Fruit fly (Drosophila melanogaster) whole organism, embryonic: ENCODE measurements around the gene CG18765.

ENCODE experiments used
- Abd-B ChIP-seq: fragments of 200-800 bp; sonication (Bioruptor generic); optimal IDR thresholded peaks from 2 replicates; lab custom pipeline; 2018; ENCODE audit warnings: missing biosample characterization, mild to moderate bottlenecking, missing genetic modification characterization, moderate library complexity
- Aef1 ChIP-seq: fragments of 200-800 bp; sonication (Bioruptor generic); IDR thresholded peaks from 3 replicates; pipeline ENCODE4 v1.3.6; 2022; ENCODE audit warnings: missing biosample characterization, missing genetic modification characterization
- Antp ChIP-seq: fragments of 200-800 bp; sonication (Bioruptor generic); optimal IDR thresholded peaks from 3 replicates; lab custom pipeline; 2016; ENCODE audit warnings: missing biosample characterization, missing genetic modification characterization
- CG10366 ChIP-seq: fragments of 200-800 bp; sonication (Bioruptor generic); IDR thresholded peaks from 2 replicates; pipeline ENCODE4 v1.3.6; 2022; ENCODE audit warnings: missing biosample characterization, missing genetic modification characterization
- CG12769 ChIP-seq: fragments of 200-800 bp; sonication (Bioruptor generic); optimal IDR thresholded peaks from 2 replicates; lab custom pipeline; 2019; ENCODE audit warnings: missing biosample characterization, mild to moderate bottlenecking, missing genetic modification characterization, moderate library complexity
- CG13287 ChIP-seq: fragments of 200-800 bp; sonication (Bioruptor generic); IDR thresholded peaks from 2 replicates; pipeline ENCODE4 v1.3.6; 2022; ENCODE audit warnings: missing biosample characterization, missing genetic modification characterization; ENCODE audit not compliant: partially characterized antibody
- CG15696 ChIP-seq: fragments of 200-800 bp; sonication (Bioruptor generic); optimal IDR thresholded peaks from 2 replicates; lab custom pipeline; 2019; ENCODE audit warnings: missing biosample characterization, mild to moderate bottlenecking, missing genetic modification characterization, moderate library complexity
- CG17186 ChIP-seq: fragments of 200-800 bp; sonication (Bioruptor generic); optimal IDR thresholded peaks from 3 replicates; lab custom pipeline; 2017; ENCODE audit warnings: missing biosample characterization, missing genetic modification reagents, missing genetic modification characterization
- CG17385 ChIP-seq: fragments of 200-800 bp; sonication (Bioruptor generic); optimal IDR thresholded peaks from 3 replicates; lab custom pipeline; 2018; ENCODE audit warnings: missing biosample characterization, mild to moderate bottlenecking, missing genetic modification characterization
- CG18011 ChIP-seq: fragments of 200-800 bp; sonication (Bioruptor generic); optimal IDR thresholded peaks from 2 replicates; lab custom pipeline; 2017; ENCODE audit warnings: missing biosample characterization, missing genetic modification characterization, mild to moderate bottlenecking, moderate library complexity, missing genotype
- CG18599 ChIP-seq: fragments of 200-800 bp; sonication (Bioruptor generic); optimal IDR thresholded peaks from 3 replicates; lab custom pipeline; 2017; ENCODE audit warnings: missing biosample characterization, missing genetic modification characterization, mild to moderate bottlenecking, moderate library complexity, missing genetic modification reagents
- CG2116 ChIP-seq: fragments of 200-800 bp; sonication (Bioruptor generic); optimal IDR thresholded peaks from 3 replicates; lab custom pipeline; 2018; ENCODE audit warnings: missing biosample characterization, mild to moderate bottlenecking, missing genetic modification characterization
- CG34376 ChIP-seq: fragments of 200-800 bp; sonication (Bioruptor generic); optimal IDR thresholded peaks from 2 replicates; lab custom pipeline; 2018; ENCODE audit warnings: missing biosample characterization, mild to moderate bottlenecking, missing genetic modification characterization
- CG42726 ChIP-seq: fragments of 200-800 bp; sonication (Bioruptor generic); IDR thresholded peaks from 2 replicates; pipeline ENCODE4 v1.3.6; 2022; ENCODE audit warnings: missing biosample characterization, missing genetic modification characterization; ENCODE audit not compliant: partially characterized antibody
- CG7963 ChIP-seq: fragments of 200-800 bp; sonication (Bioruptor generic); IDR thresholded peaks from 3 replicates; pipeline ENCODE4 v1.3.6; 2022; ENCODE audit warnings: missing biosample characterization, missing genetic modification characterization; ENCODE audit not compliant: partially characterized antibody
- CG7987 ChIP-seq: fragments of 200-800 bp; sonication (Bioruptor generic); optimal IDR thresholded peaks from 2 replicates; lab custom pipeline; 2018; ENCODE audit warnings: missing biosample characterization, mild to moderate bottlenecking, missing genetic modification characterization, moderate library complexity
- CG9609 ChIP-seq: fragments of 200-800 bp; sonication (Bioruptor generic); optimal IDR thresholded peaks from 3 replicates; lab custom pipeline; 2016; ENCODE audit warnings: missing biosample characterization, missing genetic modification characterization
- CG9932 ChIP-seq: fragments of 200-800 bp; sonication (Bioruptor generic); IDR thresholded peaks from 2 replicates; pipeline ENCODE4 v1.3.6; 2022; ENCODE audit warnings: missing biosample characterization, missing genetic modification characterization
- Drgx ChIP-seq: fragments of 200-800 bp; sonication (Bioruptor generic); IDR thresholded peaks from 2 replicates; pipeline ENCODE4 v1.3.6; 2022; ENCODE audit warnings: missing biosample characterization, missing genetic modification characterization
- HmgZ ChIP-seq: fragments of 200-800 bp; sonication (Bioruptor generic); optimal IDR thresholded peaks from 2 replicates; lab custom pipeline; 2018; ENCODE audit warnings: missing biosample characterization, mild to moderate bottlenecking, missing genetic modification characterization
- Hmr ChIP-seq: fragments of 200-800 bp; sonication (Bioruptor generic); optimal IDR thresholded peaks from 3 replicates; lab custom pipeline; 2017; ENCODE audit warnings: mild to moderate bottlenecking, missing biosample characterization, missing genetic modification reagents, missing genetic modification characterization
- Hr78 ChIP-seq, 2 experiments: fragments of 200-800 bp in 1 of 2; fragments of >200 bp in 1 of 2; sonication (Bioruptor generic) in 1 of 2; optimal IDR thresholded peaks; 2 replicates each; lab custom pipeline; 2017 to 2019; ENCODE audit warnings: missing biosample characterization in 2 of 2, missing genetic modification characterization in 2 of 2, mild to moderate bottlenecking in 1 of 2, moderate library complexity in 1 of 2
- Med ChIP-seq: fragments of 200-800 bp; sonication (Bioruptor generic); peaks from one replicate; lab custom pipeline; 2016; ENCODE audit warnings: missing biosample characterization, missing genetic modification characterization, mild to moderate bottlenecking, inconsistent platforms, moderate library complexity
- Nf-YB ChIP-seq: fragments of 200-800 bp; sonication (Bioruptor generic); optimal IDR thresholded peaks from 3 replicates; lab custom pipeline; 2019; ENCODE audit warnings: missing biosample characterization, mild to moderate bottlenecking, missing genetic modification characterization, moderate library complexity
- Opbp ChIP-seq: fragments of 200-800 bp; sonication (Bioruptor generic); IDR thresholded peaks from 3 replicates; pipeline ENCODE4 v1.3.6; 2022; ENCODE audit warnings: missing biosample characterization, missing genetic modification characterization; ENCODE audit not compliant: partially characterized antibody
- Spps ChIP-seq: fragments of 200-800 bp; sonication (Bioruptor generic); optimal IDR thresholded peaks from 2 replicates; lab custom pipeline; 2018; ENCODE audit warnings: missing biosample characterization, mild to moderate bottlenecking, missing genetic modification characterization
- YL-1 ChIP-seq: fragments of 200-800 bp; sonication (Bioruptor generic); optimal IDR thresholded peaks from 3 replicates; lab custom pipeline; 2017; ENCODE audit warnings: missing biosample characterization, mild to moderate bottlenecking, missing genetic modification characterization
- caup ChIP-seq: fragments of 200-800 bp; sonication (Bioruptor generic); optimal IDR thresholded peaks from 3 replicates; lab custom pipeline; 2017; ENCODE audit warnings: missing biosample characterization, mild to moderate bottlenecking, missing genetic modification characterization, moderate library complexity; ENCODE audit not compliant: severe bottlenecking
- da ChIP-seq: fragments of 200-800 bp; sonication (Bioruptor generic); optimal IDR thresholded peaks from 2 replicates; lab custom pipeline; 2016; ENCODE audit warnings: missing biosample characterization, missing genetic modification characterization
- her ChIP-seq: fragments of 200-800 bp; sonication (Bioruptor generic); optimal IDR thresholded peaks from 2 replicates; lab custom pipeline; 2016; ENCODE audit warnings: missing biosample characterization, missing genetic modification characterization
- hth ChIP-seq: fragments of >200 bp; optimal IDR thresholded peaks from 2 replicates; lab custom pipeline; 2017; ENCODE audit warnings: inconsistent platforms
- lola ChIP-seq, 3 experiments: fragments of >200 bp in 2 of 3; fragments of 200-800 bp in 1 of 3; sonication (Bioruptor generic) in 1 of 3; optimal IDR thresholded peaks; 2 replicates each; lab custom pipeline; 2017 to 2019; ENCODE audit warnings: missing biosample characterization in 3 of 3, missing genetic modification characterization in 3 of 3, mild to moderate bottlenecking in 1 of 3, moderate library complexity in 1 of 3
- lov ChIP-seq, 2 experiments: fragments of 200-800 bp in 1 of 2; fragments of >200 bp in 1 of 2; sonication (Bioruptor generic) in 1 of 2; IDR thresholded peaks in 1 of 2; optimal IDR thresholded peaks in 1 of 2; 2 replicates in 1 of 2; 3 replicates in 1 of 2; pipeline versions ENCODE4 v1.3.6 to Lab custom; 2017 to 2022; ENCODE audit warnings: missing biosample characterization in 1 of 2, missing genetic modification characterization in 1 of 2
- mam ChIP-seq: fragments of 200-800 bp; sonication (Bioruptor generic); optimal IDR thresholded peaks from 3 replicates; lab custom pipeline; 2016; ENCODE audit warnings: missing biosample characterization, missing genetic modification characterization
- pan ChIP-seq, 4 experiments: fragments of >200 bp in 3 of 4; fragments of 200-800 bp in 1 of 4; sonication (Bioruptor generic) in 1 of 4; optimal IDR thresholded peaks in 3 of 4; IDR thresholded peaks in 1 of 4; 2 replicates each; pipeline versions ENCODE4 v1.3.6 to Lab custom; 2017 to 2022; ENCODE audit warnings: missing biosample characterization in 2 of 4, missing genetic modification characterization in 2 of 4, mixed read lengths in 1 of 4
- phol ChIP-seq: fragments of 200-800 bp; sonication (Bioruptor generic); optimal IDR thresholded peaks from 3 replicates; lab custom pipeline; 2018; ENCODE audit warnings: missing biosample characterization, mild to moderate bottlenecking, missing genetic modification characterization, moderate library complexity
- repo ChIP-seq: fragments of 200-800 bp; sonication (Bioruptor generic); optimal IDR thresholded peaks from 2 replicates; lab custom pipeline; 2016; ENCODE audit warnings: missing biosample characterization, missing genetic modification characterization
- schlank ChIP-seq: fragments of 200-800 bp; sonication (Bioruptor generic); optimal IDR thresholded peaks from 2 replicates; lab custom pipeline; 2018; ENCODE audit warnings: missing biosample characterization, mild to moderate bottlenecking, missing genetic modification characterization
- sd ChIP-seq: fragments of 200-800 bp; sonication (Bioruptor generic); optimal IDR thresholded peaks from 3 replicates; lab custom pipeline; 2018; ENCODE audit warnings: missing biosample characterization, mild to moderate bottlenecking, missing genetic modification characterization, moderate library complexity
- shn ChIP-seq: fragments of 200-800 bp; sonication (Bioruptor generic); optimal IDR thresholded peaks from 3 replicates; lab custom pipeline; 2016; ENCODE audit warnings: missing biosample characterization, missing genetic modification characterization
- slbo ChIP-seq: fragments of 200-800 bp; sonication (Bioruptor generic); IDR thresholded peaks from 2 replicates; pipeline ENCODE4 v1.3.6; 2022; ENCODE audit warnings: missing biosample characterization, missing genetic modification characterization
- sna ChIP-seq: fragments of 200-800 bp; sonication (Bioruptor generic); IDR thresholded peaks from 2 replicates; pipeline ENCODE4 v1.3.6; 2022; ENCODE audit warnings: missing biosample characterization, missing genetic modification characterization; ENCODE audit not compliant: partially characterized antibody
- stc ChIP-seq: fragments of 200-800 bp; sonication (Bioruptor generic); IDR thresholded peaks from 2 replicates; pipeline ENCODE4 v1.3.6; 2022; ENCODE audit warnings: missing biosample characterization, missing genetic modification characterization
- sug ChIP-seq: fragments of 200-800 bp; optimal IDR thresholded peaks from 2 replicates; lab custom pipeline; 2019; ENCODE audit warnings: missing biosample characterization, mild to moderate bottlenecking, missing genetic modification characterization, moderate library complexity
- tap ChIP-seq: fragments of 200-800 bp; optimal IDR thresholded peaks from 3 replicates; lab custom pipeline; 2019; ENCODE audit warnings: missing biosample characterization, mild to moderate bottlenecking, missing genetic modification characterization, moderate library complexity
- tio ChIP-seq: fragments of 200-800 bp; sonication (Bioruptor generic); optimal IDR thresholded peaks from 2 replicates; lab custom pipeline; 2017; ENCODE audit warnings: missing biosample characterization, missing genetic modification characterization, inconsistent platforms
- yki ChIP-seq: fragments of >200 bp; optimal IDR thresholded peaks from 3 replicates; lab custom pipeline; 2018

CG18765 gene

dm6 chr3R:11690857-11691471 lies 635 bp downstream of the CG18765 start (continued):
- no peak for TF ChIP-seq CG9609 (GFP tag; lab: Kevin White, UChicago)
- peak; percentile 37 for TF ChIP-seq sug (tag; lab: Kevin White, UChicago)
- no peak for TF ChIP-seq repo (GFP tag; lab: Kevin White, UChicago)
- TF ChIP-seq CG13287 (GFP tag; lab: Robert Waterston, UW), result 0 out of 2 replicates have a peak, but pooled peaks have one; percentile 13
- TF ChIP-seq CG9932 (GFP tag; lab: Robert Waterston, UW), result peak; percentile 15; the same call in 1 of the 2 replicates
- no peak for TF ChIP-seq sna (GFP tag; lab: Robert Waterston, UW)
- no peak for TF ChIP-seq mam (GFP tag; lab: Kevin White, UChicago)
- TF ChIP-seq phol, result no peak
- TF ChIP-seq Med (GFP tag; lab: Kevin White, UChicago), result peak; percentile 75
- no peak for TF ChIP-seq Opbp (GFP tag; lab: Robert Waterston, UW)
- no peak for TF ChIP-seq caup
- no peak for TF ChIP-seq yki
- TF ChIP-seq CG42726 (GFP tag; lab: Robert Waterston, UW), result no peak
- no peak for TF ChIP-seq CG7963
- TF ChIP-seq shn, result no peak
- TF ChIP-seq CG17385 (GFP tag; lab: Kevin White, UChicago), result no peak
- TF ChIP-seq hth (lab: Kevin White, UChicago), result no peak
- TF ChIP-seq, all 482 proteins: peak for 11

- TF ChIP-seq CG18011 (GFP tag; lab: Kevin White, UChicago) (no peak), CG2116 (no peak), her (GFP tag; lab: Kevin White, UChicago) (peak; percentile 50), pan (optimal IDR thresholded peaks at IDR 0.05; lab: Kevin White, UChicago) (no peak), pan (GFP tag; optimal IDR thresholded peaks at IDR 0.05 in 1 of 2, IDR thresholded peaks at IDR 0.05 in 1 of 2) (peak in 1 of 2 experiments; percentile 24), sd (peak; percentile 34), slbo (GFP tag; lab: Robert Waterston, UW) (peak; percentile 33; the same call in 1 of the 2 replicates), HmgZ (tag; lab: Kevin White, UChicago) (peak; percentile 44), CG34376 (GFP tag; lab: Kevin White, UChicago) (peak; percentile 46), tap (tag; lab: Kevin White, UChicago) (no peak), da (no peak), sug (tag; lab: Kevin White, UChicago) (peak; percentile 99), CG10366 (GFP tag; lab: Robert Waterston, UW) (no peak), Abd-B (GFP tag; lab: Kevin White, UChicago) (no peak), Hmr (GFP tag; lab: Kevin White, UChicago) (peak; percentile 7), tio (GFP tag; lab: Kevin White, UChicago) (no peak), stc (GFP tag; lab: Robert Waterston, UW) (no peak), lov (optimal IDR thresholded peaks at IDR 0.05; lab: Kevin White, UChicago) (no peak), lov (GFP tag; IDR thresholded peaks at IDR 0.05; lab: Robert Waterston, UW) (no peak), CG12769 (tag; lab: Kevin White, UChicago) (peak; percentile 56), Nf-YB (GFP tag; lab: Kevin White, UChicago) (peak; percentile 83), schlank (tag; lab: Kevin White, UChicago) (no peak), Hr78 (GFP tag; optimal IDR thresholded peaks at IDR 0.05; lab: Kevin White, UChicago) (no peak), Antp (GFP tag; lab: Kevin White, UChicago) (no peak), CG18599 (GFP tag; lab: Kevin White, UChicago) (peak; percentile 10), CG7987 (no peak), YL-1 (GFP tag; lab: Kevin White, UChicago) (no peak), Aef1 (GFP tag; lab: Robert Waterston, UW) (no peak), CG15696 (no peak), Drgx (GFP tag; lab: Robert Waterston, UW) (0 out of 2 replicates have a peak, but pooled peaks have one; percentile 11), Spps (tag; lab: Kevin White, UChicago) (no peak), lola (GFP tag; optimal IDR thresholded peaks at IDR 0.05; lab: Kevin White, UChicago) (no peak), CG17186 (GFP tag; lab: Kevin White, UChicago) (no peak)
Measured at dm6 chr3R:11689900-11690299, 1.7 kb downstream of the CG18765 start, which contains the start of gene CG6908. Gene CG6908 (minus strand): TSS chr3R:11690051.
